Worm (Caenorhabditis elegans) whole organism, midembryonic: ENCODE results near the gene lgc-46.

Experiments used
- T22C8.4 ChIP-seq: fragments of 200-800 bp; sonication (Bioruptor generic); IDR thresholded peaks from 2 replicates; pipeline ENCODE4 v1.3.6; 2022; ENCODE audit warnings: missing genetic modification characterization, missing compliant biosample characterization
- ref-1 ChIP-seq: fragments of 200-800 bp; sonication (Bioruptor generic); conservative IDR thresholded peaks from 2 replicates; pipeline ENCODE4 v1.3.6; 2022; ENCODE audit warnings: missing genetic modification reagents, missing genetic modification characterization, missing compliant biosample characterization

DNA sequence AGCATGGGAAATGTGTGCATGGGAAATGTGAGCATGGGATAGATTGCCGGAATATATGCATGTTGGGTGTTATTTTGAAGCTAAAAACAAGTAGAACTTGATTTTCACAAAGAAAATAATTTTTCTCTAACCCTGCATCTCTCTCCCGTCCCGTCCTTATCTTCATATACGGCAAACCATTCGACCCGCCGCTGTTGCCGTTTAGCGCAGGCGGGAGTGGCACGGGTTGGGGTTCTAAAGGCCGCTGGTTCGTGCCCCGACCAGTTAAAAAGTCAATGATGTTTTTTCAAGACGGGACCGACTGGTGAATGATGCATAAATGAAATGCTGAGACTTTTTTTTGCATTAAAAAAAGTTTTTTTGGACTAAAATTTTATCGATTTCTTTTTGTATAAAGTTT lies 13.6 kb downstream of the lgc-46 start:
- TF ChIP-seq ref-1 (GFP tag; lab: Robert Waterston, UW) (0 out of 2 replicates have a peak, but pooled peaks have one; percentile 63), T22C8.4 (GFP tag; lab: Robert Waterston, UW) (0 out of 2 replicates have a peak, but pooled peaks have one; percentile 20)
